Worm (Caenorhabditis elegans) whole organism, L4/young adult: ENCODE results near the gene F23A7.8.

Source experiments
- W03F9.2 ChIP-seq: fragments of 150-350 bp; optimal IDR thresholded peaks from 2 replicates; lab custom pipeline; 2014; ENCODE audit warnings: missing biosample characterization, missing genetic modification characterization
- him-1 ChIP-seq: sonication (generic microtip); optimal IDR thresholded peaks from 2 replicates; lab custom pipeline; 2016; ENCODE audit warnings: missing genotype, missing genetic modification reagents, missing genetic modification characterization, missing compliant biosample characterization

DNA sequence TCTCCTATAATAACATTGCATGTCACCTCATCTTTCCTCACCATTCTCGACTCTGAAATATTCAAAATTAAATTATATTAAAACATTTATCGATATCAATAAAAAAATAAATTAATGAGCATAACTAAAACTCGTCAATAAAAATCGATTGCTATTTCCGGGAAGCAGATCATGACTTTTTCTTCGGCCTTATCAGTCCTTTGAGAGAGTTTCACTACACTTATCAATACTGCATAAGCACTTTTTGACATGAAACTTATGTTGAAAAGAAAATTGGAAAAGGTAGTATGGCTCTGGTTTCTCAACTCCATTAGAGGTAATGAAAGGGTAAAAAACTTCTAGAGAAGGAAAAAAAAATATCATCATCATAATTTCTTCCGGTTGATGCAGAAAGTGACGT lies 46.9 kb downstream of the F23A7.8 start:
- no peak for TF ChIP-seq him-1 (tag; lab: Kevin White, UChicago)
- TF ChIP-seq W03F9.2, result no peak
